Fruit fly (Drosophila melanogaster): ENCODE results near the gene Chsy.

dm6 chrX:15568983-15569370, 24.4 kb downstream of the Chsy start, which contains the start of gene CG7860:
- TF ChIP-seq Bteb2 (GFP tag; optimal IDR thresholded peaks at IDR 0.05) (no peak), CG10654 (GFP tag; optimal IDR thresholded peaks at IDR 0.05) (no peak), so (GFP tag; IDR thresholded peaks at IDR 0.05) (no peak), CrebB (tag; optimal IDR thresholded peaks at IDR 0.05) (no peak), ken (GFP tag; IDR thresholded peaks at IDR 0.05) (no peak), cg (GFP tag; optimal IDR thresholded peaks at IDR 0.05) (no peak), CG13424 (tag; optimal IDR thresholded peaks at IDR 0.05) (no peak)

Data from whole organism, embryonic.